Fruit fly (Drosophila melanogaster) whole organism, embryonic: ENCODE data around the gene BTBD9.
A peak's percentile ranks its signal among the peaks of the same experiment; 100 is the strongest.

Experiments
- ATbp ChIP-seq: fragments of 200-800 bp; sonication (Bioruptor generic); optimal IDR thresholded peaks from 2 replicates; lab custom pipeline; 2017; ENCODE audit warnings: missing biosample characterization, mild to moderate bottlenecking, missing genetic modification characterization, missing genetic modification reagents
- Ada2b ChIP-seq: fragments of 200-800 bp; sonication (Bioruptor generic); IDR thresholded peaks from 2 replicates; pipeline ENCODE4 v1.3.6; 2022; ENCODE audit warnings: missing biosample characterization, missing genetic modification characterization
- Antp ChIP-seq: fragments of 200-800 bp; sonication (Bioruptor generic); optimal IDR thresholded peaks from 3 replicates; lab custom pipeline; 2016; ENCODE audit warnings: missing biosample characterization, missing genetic modification characterization
- Bgb ChIP-seq: fragments of 200-800 bp; sonication (Bioruptor generic); IDR thresholded peaks from 2 replicates; pipeline ENCODE4 v1.3.6; 2022; ENCODE audit warnings: missing biosample characterization, missing genetic modification characterization; ENCODE audit not compliant: partially characterized antibody
- CG10209 ChIP-seq: fragments of 200-800 bp; sonication (Bioruptor generic); optimal IDR thresholded peaks from 3 replicates; lab custom pipeline; 2017; ENCODE audit warnings: missing biosample characterization, mild to moderate bottlenecking, missing genetic modification characterization, missing genetic modification reagents
- CG10979 ChIP-seq: fragments of 200-800 bp; sonication (Bioruptor generic); optimal IDR thresholded peaks from 2 replicates; lab custom pipeline; 2018; ENCODE audit warnings: missing biosample characterization, mild to moderate bottlenecking, missing genetic modification characterization, moderate library complexity
- CG13123 ChIP-seq: fragments of 200-800 bp; sonication (Bioruptor generic); optimal IDR thresholded peaks from 2 replicates; lab custom pipeline; 2016; ENCODE audit warnings: missing biosample characterization, missing genetic modification characterization
- CG15073 ChIP-seq: fragments of 200-800 bp; sonication (Bioruptor generic); optimal IDR thresholded peaks from 2 replicates; lab custom pipeline; 2016; ENCODE audit warnings: missing biosample characterization, missing genetic modification characterization
- CG15696 ChIP-seq: fragments of 200-800 bp; sonication (Bioruptor generic); optimal IDR thresholded peaks from 2 replicates; lab custom pipeline; 2019; ENCODE audit warnings: missing biosample characterization, mild to moderate bottlenecking, missing genetic modification characterization, moderate library complexity
- CG16779 ChIP-seq: fragments of 200-800 bp; sonication (Bioruptor generic); IDR thresholded peaks from 2 replicates; pipeline ENCODE4 v1.3.6; 2022; ENCODE audit warnings: missing biosample characterization, missing genetic modification characterization
- CG16813 ChIP-seq: fragments of 200-800 bp; sonication (Bioruptor generic); IDR thresholded peaks from 3 replicates; pipeline ENCODE4 v1.3.6; 2022; ENCODE audit warnings: missing biosample characterization, missing genetic modification characterization; ENCODE audit not compliant: partially characterized antibody
- CG18262 ChIP-seq: fragments of 200-800 bp; optimal IDR thresholded peaks from 3 replicates; lab custom pipeline; 2019; ENCODE audit warnings: missing biosample characterization, mild to moderate bottlenecking, missing genetic modification characterization, moderate library complexity
- CG18476 ChIP-seq: fragments of 200-800 bp; sonication (Bioruptor generic); optimal IDR thresholded peaks from 2 replicates; lab custom pipeline; 2016; ENCODE audit warnings: missing biosample characterization, mild to moderate bottlenecking, missing genetic modification characterization
- CG4820 ChIP-seq: fragments of 200-800 bp; sonication (Bioruptor generic); optimal IDR thresholded peaks from 3 replicates; lab custom pipeline; 2016; ENCODE audit warnings: missing biosample characterization, missing genetic modification characterization
- CG4854 ChIP-seq: fragments of 200-800 bp; sonication (Bioruptor generic); optimal IDR thresholded peaks from 2 replicates; lab custom pipeline; 2016; ENCODE audit warnings: missing biosample characterization, missing genetic modification characterization, inconsistent platforms
- CG6813 ChIP-seq: fragments of 200-800 bp; sonication (Bioruptor generic); optimal IDR thresholded peaks from 2 replicates; lab custom pipeline; 2017; ENCODE audit warnings: missing biosample characterization, missing genetic modification characterization, mild to moderate bottlenecking, moderate library complexity, missing genetic modification reagents
- CG8388 ChIP-seq: fragments of 200-800 bp; sonication (Bioruptor generic); optimal IDR thresholded peaks from 2 replicates; lab custom pipeline; 2019; ENCODE audit warnings: missing biosample characterization, mild to moderate bottlenecking, missing genetic modification characterization, moderate library complexity
- CG9727 ChIP-seq: fragments of 200-800 bp; sonication (Bioruptor generic); optimal IDR thresholded peaks from 3 replicates; lab custom pipeline; 2017; ENCODE audit warnings: missing biosample characterization, mild to moderate bottlenecking, missing genetic modification characterization
- Dfd ChIP-seq, 2 experiments: fragments of >200 bp; optimal IDR thresholded peaks; 2 replicates each; lab custom pipeline; 2017; ENCODE audit warnings: missing biosample characterization in 2 of 2, missing genetic modification characterization in 2 of 2
- Fer3 ChIP-seq: fragments of 200-800 bp; sonication (Bioruptor generic); optimal IDR thresholded peaks from 2 replicates; lab custom pipeline; 2018; ENCODE audit warnings: missing biosample characterization, mild to moderate bottlenecking, missing genetic modification characterization, moderate library complexity
- GATAe ChIP-seq: fragments of 200-800 bp; sonication (Bioruptor generic); conservative IDR thresholded peaks from 2 replicates; pipeline ENCODE4 v1.3.6; 2022; ENCODE audit warnings: missing biosample characterization, missing genetic modification characterization
- H2.0 ChIP-seq: fragments of 200-800 bp; sonication (Bioruptor generic); IDR thresholded peaks from 2 replicates; pipeline ENCODE4 v1.3.6; 2022; ENCODE audit warnings: missing biosample characterization, missing genetic modification characterization
- Hmx ChIP-seq: fragments of 200-800 bp; sonication (Bioruptor generic); optimal IDR thresholded peaks from 2 replicates; lab custom pipeline; 2016; ENCODE audit warnings: missing biosample characterization, missing genetic modification characterization
- Kr ChIP-seq: fragments of 200-800 bp; sonication (Bioruptor generic); optimal IDR thresholded peaks from 2 replicates; lab custom pipeline; 2017; ENCODE audit warnings: missing biosample characterization, mild to moderate bottlenecking, missing genetic modification characterization
- Med ChIP-seq: fragments of 200-800 bp; sonication (Bioruptor generic); peaks from one replicate; lab custom pipeline; 2016; ENCODE audit warnings: missing biosample characterization, missing genetic modification characterization, mild to moderate bottlenecking, inconsistent platforms, moderate library complexity
- Meics ChIP-seq: fragments of 200-800 bp; sonication (Bioruptor generic); optimal IDR thresholded peaks from 2 replicates; lab custom pipeline; 2017; ENCODE audit warnings: missing biosample characterization, mild to moderate bottlenecking, missing genetic modification characterization
- Mes4 ChIP-seq: fragments of 200-800 bp; sonication (Bioruptor generic); optimal IDR thresholded peaks from 2 replicates; lab custom pipeline; 2016; ENCODE audit warnings: missing biosample characterization, missing genetic modification characterization
- Nf-YA ChIP-seq: fragments of 200-800 bp; sonication (Bioruptor generic); IDR thresholded peaks from 2 replicates; pipeline ENCODE4 v1.3.6; 2022; ENCODE audit warnings: missing biosample characterization, missing genetic modification characterization
- abd-A ChIP-seq: fragments of 200-800 bp; sonication (Bioruptor generic); optimal IDR thresholded peaks from 3 replicates; lab custom pipeline; 2019; ENCODE audit warnings: missing biosample characterization, mild to moderate bottlenecking, missing genetic modification characterization, moderate library complexity
- cad ChIP-seq: fragments of >200 bp; optimal IDR thresholded peaks from 2 replicates; lab custom pipeline; 2017; ENCODE audit warnings: missing biosample characterization, missing genetic modification characterization
- chinmo ChIP-seq: fragments of 200-800 bp; sonication (Bioruptor generic); IDR thresholded peaks from 4 replicates; pipeline ENCODE4 v1.3.6; 2022; ENCODE audit warnings: missing biosample characterization, missing genetic modification characterization; ENCODE audit not compliant: partially characterized antibody
- chm ChIP-seq: fragments of 200-800 bp; sonication (Bioruptor generic); IDR thresholded peaks from 2 replicates; pipeline ENCODE4 v1.3.6; 2022; ENCODE audit warnings: missing biosample characterization, missing genetic modification characterization
- eve ChIP-seq, 2 experiments: fragments of >200 bp; optimal IDR thresholded peaks; 2 replicates each; lab custom pipeline; 2017; ENCODE audit warnings: missing biosample characterization in 2 of 2, missing genetic modification characterization in 2 of 2
- exex ChIP-seq: fragments of 200-800 bp; sonication (Bioruptor generic); optimal IDR thresholded peaks from 4 replicates; lab custom pipeline; 2018; ENCODE audit warnings: missing biosample characterization, mild to moderate bottlenecking, missing genetic modification characterization, moderate library complexity
- gcm ChIP-seq: fragments of 200-800 bp; sonication (Bioruptor generic); optimal IDR thresholded peaks from 2 replicates; lab custom pipeline; 2019; ENCODE audit warnings: missing biosample characterization, mild to moderate bottlenecking, missing genetic modification characterization, moderate library complexity
- insv ChIP-seq, 2 experiments: fragments of 200-800 bp; sonication (Bioruptor generic); optimal IDR thresholded peaks; 3 replicates each; lab custom pipeline; 2016 to 2018; ENCODE audit warnings: missing biosample characterization in 2 of 2, missing genetic modification characterization in 2 of 2
- kni ChIP-seq: fragments of 200-800 bp; sonication (Bioruptor generic); optimal IDR thresholded peaks from 3 replicates; lab custom pipeline; 2017; ENCODE audit warnings: mild to moderate bottlenecking, missing biosample characterization, missing genetic modification reagents, missing genetic modification characterization
- lab ChIP-seq: fragments of 200-800 bp; sonication (Bioruptor generic); optimal IDR thresholded peaks from 3 replicates; lab custom pipeline; 2017; ENCODE audit warnings: missing biosample characterization, missing genetic modification characterization, mild to moderate bottlenecking, moderate library complexity, missing genetic modification reagents
- nom ChIP-seq: fragments of 200-800 bp; sonication (Bioruptor generic); optimal IDR thresholded peaks from 2 replicates; lab custom pipeline; 2017; ENCODE audit warnings: missing biosample characterization, missing genetic modification characterization, mild to moderate bottlenecking, moderate library complexity, missing genetic modification reagents
- pan ChIP-seq, 4 experiments: fragments of >200 bp in 3 of 4; fragments of 200-800 bp in 1 of 4; sonication (Bioruptor generic) in 1 of 4; optimal IDR thresholded peaks in 3 of 4; IDR thresholded peaks in 1 of 4; 2 replicates each; pipeline versions ENCODE4 v1.3.6 to Lab custom; 2017 to 2022; ENCODE audit warnings: missing biosample characterization in 2 of 4, missing genetic modification characterization in 2 of 4, mixed read lengths in 1 of 4
- pros ChIP-seq: fragments of 200-800 bp; sonication (Bioruptor generic); optimal IDR thresholded peaks from 3 replicates; lab custom pipeline; 2019; ENCODE audit warnings: missing biosample characterization, mild to moderate bottlenecking, missing genetic modification characterization, moderate library complexity
- sens ChIP-seq: fragments of 200-800 bp; sonication (Bioruptor generic); peaks from one replicate; lab custom pipeline; 2016; ENCODE audit warnings: missing biosample characterization, missing genetic modification characterization
- seq ChIP-seq: fragments of 200-800 bp; sonication (Bioruptor generic); IDR thresholded peaks from 2 replicates; pipeline ENCODE4 v1.3.6; 2022; ENCODE audit warnings: missing biosample characterization, missing genetic modification characterization
- sug ChIP-seq: fragments of 200-800 bp; optimal IDR thresholded peaks from 2 replicates; lab custom pipeline; 2019; ENCODE audit warnings: missing biosample characterization, mild to moderate bottlenecking, missing genetic modification characterization, moderate library complexity
- twi ChIP-seq: fragments of 200-800 bp; optimal IDR thresholded peaks from 2 replicates; lab custom pipeline; 2019; ENCODE audit warnings: missing biosample characterization, mild to moderate bottlenecking, missing genetic modification characterization, moderate library complexity
- wek ChIP-seq: fragments of 200-800 bp; sonication (Bioruptor generic); optimal IDR thresholded peaks from 3 replicates; lab custom pipeline; 2018; ENCODE audit warnings: missing biosample characterization, mild to moderate bottlenecking, missing genetic modification characterization, moderate library complexity
- zen2 ChIP-seq: fragments of 200-800 bp; sonication (Bioruptor generic); IDR thresholded peaks from 3 replicates; pipeline ENCODE4 v1.3.6; 2022; ENCODE audit warnings: missing biosample characterization, missing genetic modification characterization; ENCODE audit not compliant: partially characterized antibody

The BTBD9 gene

dm6 chrX:10773562-10773961 lies 5.2 kb downstream of the BTBD9 start:
- TF ChIP-seq CG4820 (GFP tag; lab: Kevin White, UChicago) (no peak), twi (tag; lab: Kevin White, UChicago) (peak; percentile 34), Bgb (no peak), pan (optimal IDR thresholded peaks at IDR 0.05; lab: Kevin White, UChicago) (no peak), pan (GFP tag; optimal IDR thresholded peaks at IDR 0.05 in 1 of 2, IDR thresholded peaks at IDR 0.05 in 1 of 2) (no peak), CG13123 (no peak), Med (GFP tag; lab: Kevin White, UChicago) (peak; percentile 35), nom (GFP tag; lab: Kevin White, UChicago) (peak; percentile 66), pros (GFP tag; lab: Kevin White, UChicago) (peak; percentile 2), lab (GFP tag; lab: Kevin White, UChicago) (peak; percentile 4), wek (peak; percentile 14), ATbp (GFP tag; lab: Kevin White, UChicago) (peak; percentile 3), CG15696 (tag; lab: Kevin White, UChicago) (peak; percentile 33), gcm (GFP tag; lab: Kevin White, UChicago) (peak; percentile 1), chm (0 out of 2 replicates have a peak, but pooled peaks have one; percentile 7), exex (tag; lab: Kevin White, UChicago) (peak; percentile 18), sens (GFP tag; lab: Kevin White, UChicago) (peak; percentile 78)

- TF ChIP-seq CG10979 = no peak
- TF ChIP-seq CG9727 (GFP tag; lab: Kevin White, UChicago) = no peak
- no peak for TF ChIP-seq CG6813 (GFP tag; lab: Kevin White, UChicago)
- TF ChIP-seq Meics = no peak
- no peak for TF ChIP-seq CG8388 (GFP tag; lab: Kevin White, UChicago)
- no peak for TF ChIP-seq CG16779
- no peak for TF ChIP-seq chm
- no peak for TF ChIP-seq CG15073 (GFP tag; lab: Kevin White, UChicago)
- no peak for TF ChIP-seq kni (GFP tag; lab: Kevin White, UChicago)
- TF ChIP-seq CG16813 = no peak
- no peak for TF ChIP-seq abd-A (tag; lab: Kevin White, UChicago)
- no peak for TF ChIP-seq Kr (GFP tag; lab: Kevin White, UChicago)
- no peak for TF ChIP-seq Nf-YA (GFP tag; lab: Robert Waterston, UW)
- peak; percentile 87 for TF ChIP-seq exex (tag; lab: Kevin White, UChicago)
- TF ChIP-seq CG18262 (tag; lab: Kevin White, UChicago) = no peak
- no peak for TF ChIP-seq seq
- TF ChIP-seq cad = no peak
- TF ChIP-seq CG4854 = no peak
- no peak for TF ChIP-seq CG10209 (GFP tag; lab: Kevin White, UChicago)
- no peak for TF ChIP-seq Mes4 (GFP tag; lab: Kevin White, UChicago)
- TF ChIP-seq Fer3 (tag; lab: Kevin White, UChicago) = no peak
- TF ChIP-seq CG18476 = no peak
- TF ChIP-seq zen2 (GFP tag; lab: Robert Waterston, UW) = no peak
- peak; percentile 60 for TF ChIP-seq sens (GFP tag; lab: Kevin White, UChicago)
- TF ChIP-seq eve (GFP tag; optimal IDR thresholded peaks at IDR 0.05; lab: Kevin White, UChicago) = no peak
- TF ChIP-seq sug (tag; lab: Kevin White, UChicago) = peak; percentile 38
- no peak for TF ChIP-seq Antp
- TF ChIP-seq Hmx (GFP tag; lab: Kevin White, UChicago) = no peak
- TF ChIP-seq Ada2b = no peak
- 0 out of 4 replicates have a peak, but pooled peaks have one; percentile 44 for TF ChIP-seq chinmo (GFP tag; lab: Robert Waterston, UW)
- TF ChIP-seq GATAe = no peak
- TF ChIP-seq twi (tag; lab: Kevin White, UChicago) = no peak
- no peak for TF ChIP-seq H2.0 (GFP tag; lab: Robert Waterston, UW)
- no peak for TF ChIP-seq Dfd (GFP tag; optimal IDR thresholded peaks at IDR 0.05; lab: Kevin White, UChicago)
- TF ChIP-seq insv (GFP tag; optimal IDR thresholded peaks at IDR 0.05; lab: Kevin White, UChicago) = no peak
Measured at dm6 chrX:10774957-10775682, 6.8 kb downstream of the BTBD9 start.
